Worm (Caenorhabditis elegans) whole organism, L4/young adult: ENCODE data around the gene srx-28.

Experiments
- W03F9.2 ChIP-seq: fragments of 150-350 bp; optimal IDR thresholded peaks from 2 replicates; lab custom pipeline; 2014; ENCODE audit warnings: missing biosample characterization, missing genetic modification characterization
- dao-5 ChIP-seq: sonication (generic microtip); optimal IDR thresholded peaks from 2 replicates; lab custom pipeline; 2016; ENCODE audit warnings: missing genotype, missing genetic modification characterization, moderate library complexity, missing compliant biosample characterization
- him-1 ChIP-seq: sonication (generic microtip); optimal IDR thresholded peaks from 2 replicates; lab custom pipeline; 2016; ENCODE audit warnings: missing genotype, missing genetic modification reagents, missing genetic modification characterization, missing compliant biosample characterization

The srx-28 gene

DNA sequence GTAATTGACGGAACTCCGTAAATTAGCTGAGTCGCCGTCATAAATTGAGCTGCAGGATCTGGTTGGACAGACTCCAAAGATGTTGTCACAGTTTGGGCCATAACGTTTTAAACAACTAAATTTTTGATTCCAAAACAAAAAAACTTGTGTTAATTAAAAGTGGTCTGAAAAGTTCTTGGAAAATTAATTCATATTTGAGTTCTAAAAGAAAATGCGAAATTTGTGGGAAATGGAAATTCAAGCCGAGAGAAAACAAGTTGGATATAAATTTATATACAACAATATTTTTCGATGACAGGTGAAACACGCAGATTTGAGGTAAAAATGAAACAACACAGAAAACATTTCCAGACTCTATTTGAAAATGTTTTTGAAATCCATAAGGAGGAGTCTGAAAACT lies 31.9 kb downstream of the srx-28 start, which contains the start of gene srg-59:
srg-59 (minus strand) TSS at position 101 of the 400 bp plus-strand sequence.
- TF ChIP-seq him-1 (tag; lab: Kevin White, UChicago) (no peak), W03F9.2 (no peak), dao-5 (tag; lab: Kevin White, UChicago) (no peak)

DNA sequence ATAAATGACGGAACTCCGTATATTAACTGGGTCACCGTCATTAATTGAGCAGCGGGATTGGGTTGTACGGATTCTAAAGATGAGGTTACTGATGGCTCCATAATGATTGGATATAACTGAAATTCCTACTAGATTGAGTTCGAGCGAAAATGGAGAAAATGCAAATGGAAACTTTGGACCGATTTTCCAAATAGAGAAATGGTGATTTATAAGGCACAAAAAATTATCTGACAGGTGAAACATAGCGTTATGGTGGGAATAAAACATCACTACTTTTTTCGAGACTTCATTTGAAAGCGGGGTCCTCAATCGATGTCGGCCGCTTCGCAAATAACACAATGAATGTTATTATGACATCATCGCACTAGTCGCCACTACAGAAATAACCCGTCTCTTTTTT lies 34.5 kb downstream of the srx-28 start, which contains the start of gene srg-60:
srg-60 (minus strand) TSS at position 101 of the 400 bp plus-strand sequence.
- no peak for TF ChIP-seq him-1 (tag; lab: Kevin White, UChicago)
- no peak for TF ChIP-seq dao-5 (tag; lab: Kevin White, UChicago)
- TF ChIP-seq W03F9.2, result no peak

DNA sequence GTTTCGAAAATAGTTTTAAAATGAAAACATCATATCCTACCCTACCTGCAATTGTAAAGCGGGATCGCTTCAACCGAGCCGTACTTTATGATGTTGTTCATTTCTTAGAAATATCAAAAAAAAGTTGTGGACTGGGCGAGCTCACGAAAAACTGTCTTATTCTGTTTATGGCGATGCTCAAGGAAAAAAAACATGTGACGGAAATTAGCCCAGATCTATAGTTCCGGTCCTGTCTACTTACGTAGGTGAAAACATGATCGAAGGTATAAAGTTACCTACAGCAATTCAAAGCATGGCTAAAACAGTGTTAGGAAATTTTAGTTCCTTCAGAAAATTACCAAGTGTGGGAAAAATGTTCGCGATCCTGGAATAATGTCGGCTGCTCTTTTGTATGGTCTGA lies 36.3 kb downstream of the srx-28 start, which contains the start of gene srt-27:
srt-27 (minus strand) TSS at position 101 of the 400 bp plus-strand sequence.
- TF ChIP-seq dao-5 (tag; lab: Kevin White, UChicago), result no peak
- TF ChIP-seq W03F9.2, result no peak
- no peak for TF ChIP-seq him-1 (tag; lab: Kevin White, UChicago)

DNA sequence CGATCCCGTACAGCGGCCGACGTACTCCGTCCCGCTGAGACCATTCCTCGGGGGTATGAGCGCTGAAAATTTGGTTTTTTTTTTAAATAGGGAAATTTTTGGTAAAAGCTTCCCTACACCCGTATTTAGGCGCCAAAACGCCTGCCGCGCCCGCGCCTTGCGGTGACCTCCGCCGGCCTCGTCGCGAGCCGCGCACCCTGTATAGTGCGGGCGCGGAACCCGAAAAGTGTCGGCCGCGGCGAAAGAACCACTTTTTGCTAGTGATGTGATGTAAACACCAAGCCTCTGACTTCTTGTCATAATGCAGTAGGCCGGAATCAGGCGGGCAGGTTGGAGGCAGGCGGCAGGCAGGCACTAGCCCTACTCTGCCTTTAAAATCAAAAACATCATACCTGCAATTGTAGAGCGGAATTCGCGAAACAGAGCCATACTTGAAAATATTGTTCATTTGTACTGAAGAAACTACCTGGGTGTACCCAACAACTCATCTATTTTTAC lies 38.3 kb downstream of the srx-28 start, which contains the start of gene srt-29:
srt-29 (minus strand) TSS at position 448 of the 498 bp plus-strand sequence.
- TF ChIP-seq dao-5 (tag; lab: Kevin White, UChicago), result no peak

DNA sequence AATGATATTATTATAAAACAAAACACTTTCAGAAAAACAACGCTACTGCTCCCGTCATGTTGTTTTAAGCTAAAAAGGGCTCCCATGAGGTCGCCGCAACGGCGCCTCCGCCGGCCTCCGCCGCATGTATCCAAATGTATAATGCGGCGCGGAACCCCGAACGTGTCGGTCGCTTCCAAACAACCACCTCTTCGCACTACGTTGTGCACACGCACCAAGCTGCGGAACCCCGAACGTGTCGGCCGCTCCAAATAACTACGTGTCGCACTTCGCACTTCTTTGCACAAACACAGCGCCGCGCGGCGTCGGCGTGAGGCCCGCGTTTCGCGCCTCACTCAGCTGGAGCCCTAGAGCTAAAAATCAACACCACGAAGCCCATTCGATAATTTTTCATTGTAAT lies 40.1 kb downstream of the srx-28 start:
- no peak for TF ChIP-seq him-1 (tag; lab: Kevin White, UChicago)
- TF ChIP-seq W03F9.2, result no peak
- no peak for TF ChIP-seq dao-5 (tag; lab: Kevin White, UChicago)

DNA sequence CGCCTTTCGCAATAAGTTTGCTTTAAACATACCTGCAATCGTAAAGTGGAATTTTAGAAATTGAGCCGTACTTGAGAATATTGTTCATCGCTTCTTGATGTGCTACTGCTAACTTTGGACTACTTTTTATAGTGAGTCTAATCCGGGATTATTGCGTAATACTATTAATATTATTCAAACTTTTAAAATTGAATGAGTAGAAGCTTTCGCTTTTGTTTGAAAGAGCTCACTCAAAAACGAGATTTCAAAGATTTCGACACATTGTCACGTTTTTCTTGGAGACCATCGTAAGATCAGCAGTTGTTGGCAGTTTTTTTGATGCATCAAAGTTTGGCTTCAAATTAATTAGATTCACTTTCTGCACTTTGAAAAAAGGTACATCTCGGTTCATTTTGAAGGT lies 43.5 kb downstream of the srx-28 start, which contains the start of gene srt-28:
srt-28 (minus strand) TSS at position 101 of the 400 bp plus-strand sequence.
- no peak for TF ChIP-seq W03F9.2
- TF ChIP-seq dao-5 (tag; lab: Kevin White, UChicago), result no peak
- no peak for TF ChIP-seq him-1 (tag; lab: Kevin White, UChicago)

DNA sequence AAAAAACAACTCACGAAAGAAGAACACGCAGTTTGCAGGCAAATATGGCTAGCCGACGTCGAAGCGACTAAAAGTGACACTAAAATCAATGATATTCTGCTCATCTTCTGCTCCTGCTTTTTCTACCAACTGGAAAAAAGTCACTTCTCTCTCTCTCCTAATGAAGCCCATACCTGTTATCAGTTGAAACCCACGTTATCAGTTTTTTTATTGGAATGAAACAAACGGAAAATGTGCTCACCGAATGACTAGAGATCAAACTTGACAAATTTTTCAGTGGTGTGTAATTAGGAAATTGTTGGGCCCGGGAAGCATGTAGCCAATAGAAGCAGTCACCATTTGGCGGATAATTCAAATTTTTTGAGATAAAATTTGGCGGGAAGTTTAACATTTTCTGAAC lies 45.6 kb downstream of the srx-28 start, which contains the start of gene C24B9.3:
C24B9.3 (minus strand) TSS at position 171 of the 400 bp plus-strand sequence.
- TF ChIP-seq him-1 (tag; lab: Kevin White, UChicago) (no peak), W03F9.2 (no peak), dao-5 (tag; lab: Kevin White, UChicago) (no peak)

DNA sequence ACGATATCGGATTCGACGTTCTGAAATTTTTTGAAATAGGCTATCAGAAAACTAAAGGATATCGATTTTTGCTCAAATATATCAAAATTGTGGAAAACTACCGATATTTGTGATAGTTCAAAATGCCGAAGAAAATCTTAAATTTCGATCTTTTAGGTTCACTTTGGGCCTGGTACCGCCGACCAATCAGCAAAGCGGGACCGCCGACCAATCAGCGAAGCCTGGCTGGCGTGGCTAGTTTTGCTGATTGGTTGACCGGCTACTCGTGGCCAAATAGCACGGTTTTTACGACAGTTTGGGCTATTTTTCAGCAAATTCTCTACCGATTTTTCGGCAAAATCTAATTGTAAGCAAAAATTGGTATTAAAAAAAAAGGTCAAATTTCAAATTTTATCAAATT lies 46.9 kb downstream of the srx-28 start:
- no peak for TF ChIP-seq dao-5 (tag; lab: Kevin White, UChicago)
- TF ChIP-seq him-1 (tag; lab: Kevin White, UChicago), result no peak
- TF ChIP-seq W03F9.2, result no peak

DNA sequence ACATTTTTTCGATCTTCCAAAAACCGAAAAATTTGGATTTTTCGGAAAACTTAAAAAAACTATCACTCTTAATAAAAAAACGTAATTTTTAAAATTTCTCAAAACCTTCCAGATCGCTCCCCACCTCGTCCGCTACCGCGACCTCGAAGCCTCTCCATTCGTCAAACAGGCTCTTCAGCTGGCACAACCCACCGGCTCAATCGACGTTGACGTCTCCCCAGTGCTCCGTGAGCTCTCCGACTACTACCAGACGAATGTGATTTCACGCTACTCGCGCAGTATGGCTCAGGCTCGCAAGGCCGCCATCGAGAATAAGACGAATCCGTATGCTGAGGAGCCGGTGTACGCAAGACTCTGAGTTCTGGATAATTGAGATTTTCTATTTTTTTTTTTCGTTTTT lies 50.7 kb downstream of the srx-28 start:
- TF ChIP-seq W03F9.2, result no peak
- TF ChIP-seq him-1 (tag; lab: Kevin White, UChicago), result no peak
- no peak for TF ChIP-seq dao-5 (tag; lab: Kevin White, UChicago)
